Worm (Caenorhabditis elegans) whole organism, L1 larva: ENCODE data around the gene T01G6.10.

ENCODE experiments used
- alr-1 ChIP-seq: fragments of 200-800 bp; sonication (Bioruptor generic); optimal IDR thresholded peaks from 2 replicates; lab custom pipeline; 2018; ENCODE audit warnings: borderline replicate concordance, mild to moderate bottlenecking, missing genetic modification characterization, missing compliant biosample characterization
- aly-2 ChIP-seq: fragments of 150-350 bp; optimal IDR thresholded peaks from 2 replicates; lab custom pipeline; 2014; ENCODE audit warnings: missing biosample characterization, missing genetic modification characterization
- blmp-1 ChIP-seq: fragments of 150-350 bp; optimal IDR thresholded peaks from 2 replicates; lab custom pipeline; 2014; ENCODE audit warnings: missing biosample characterization, missing genetic modification characterization
- hlh-4 ChIP-seq: sonication (generic microtip); optimal IDR thresholded peaks from 2 replicates; lab custom pipeline; 2016; ENCODE audit warnings: mild to moderate bottlenecking, missing genetic modification characterization, missing compliant biosample characterization
- nhr-76 ChIP-seq: sonication (generic microtip); optimal IDR thresholded peaks from 2 replicates; lab custom pipeline; 2017; ENCODE audit warnings: missing biosample characterization, missing genetic modification characterization
- pqm-1 ChIP-seq: sonication (generic microtip); optimal IDR thresholded peaks from 3 replicates; lab custom pipeline; 2017; ENCODE audit warnings: missing biosample characterization, missing genetic modification characterization
- skn-1 ChIP-seq: fragments of 150-350 bp; optimal IDR thresholded peaks from 2 replicates; lab custom pipeline; 2014; ENCODE audit warnings: missing biosample characterization, missing genetic modification characterization
- unc-130 ChIP-seq: fragments of 150-350 bp; optimal IDR thresholded peaks from 2 replicates; lab custom pipeline; 2017; ENCODE audit warnings: missing biosample characterization, missing genetic modification characterization, inconsistent platforms
- unc-98 ChIP-seq: fragments of 200-800 bp; sonication (Bioruptor generic); IDR thresholded peaks from 2 replicates; pipeline ENCODE4 v1.3.6; 2022; ENCODE audit warnings: missing genetic modification characterization, missing compliant biosample characterization
- zag-1 ChIP-seq: fragments of 150-350 bp; optimal IDR thresholded peaks from 2 replicates; lab custom pipeline; 2014; ENCODE audit warnings: missing biosample characterization, missing genetic modification characterization
- zip-4 ChIP-seq: fragments of 200-800 bp; sonication (Bioruptor generic); optimal IDR thresholded peaks from 2 replicates; lab custom pipeline; 2018; ENCODE audit warnings: mild to moderate bottlenecking, missing genetic modification characterization, moderate library complexity, missing compliant biosample characterization

ce11 chrV:543169-543568, 40.1 kb upstream of the T01G6.10 start, which contains the start of gene C14C6.3:
- TF ChIP-seq zip-4 (GFP tag; lab: Kevin White, UChicago) (no peak), skn-1 (tag; lab: Kevin White, UChicago) (no peak), blmp-1 (no peak), unc-130 (tag; lab: Kevin White, UChicago) (no peak), alr-1 (no peak), hlh-4 (no peak), nhr-76 (tag; lab: Kevin White, UChicago) (no peak), pqm-1 (tag; lab: Kevin White, UChicago) (no peak), unc-98 (GFP tag; lab: Robert Waterston, UW) (no peak), aly-2 (tag; lab: Kevin White, UChicago) (no peak), zag-1 (tag; lab: Kevin White, UChicago) (no peak)
